Worm (Caenorhabditis elegans) whole organism, L2 larva: Measurements from ENCODE around the gene irld-65.

Experiments
- R02D3.7 ChIP-seq: fragments of 150-350 bp; optimal IDR thresholded peaks from 2 replicates; lab custom pipeline; 2014; ENCODE audit warnings: missing biosample characterization, missing genetic modification characterization
- aly-2 ChIP-seq: fragments of 150-350 bp; optimal IDR thresholded peaks from 2 replicates; lab custom pipeline; 2014; ENCODE audit warnings: missing biosample characterization, missing genetic modification characterization
- ama-1 ChIP-seq: fragments of 150-350 bp; optimal IDR thresholded peaks from 2 replicates; lab custom pipeline; 2018; ENCODE audit warnings: inconsistent platforms
- lin-13 ChIP-seq: fragments of 150-350 bp; optimal IDR thresholded peaks from 2 replicates; lab custom pipeline; 2014; ENCODE audit warnings: missing biosample characterization, missing genetic modification reagents, missing genetic modification characterization
- mab-5 ChIP-seq: fragments of 150-350 bp; optimal IDR thresholded peaks from 2 replicates; lab custom pipeline; 2014; ENCODE audit warnings: missing biosample characterization, missing genetic modification characterization
- sem-4 ChIP-seq: fragments of 150-350 bp; optimal IDR thresholded peaks from 2 replicates; lab custom pipeline; 2014; ENCODE audit warnings: missing biosample characterization, missing genetic modification reagents, missing genetic modification characterization
- snpc-4 ChIP-seq: fragments of 150-350 bp; optimal IDR thresholded peaks from 2 replicates; lab custom pipeline; 2014; ENCODE audit warnings: missing biosample characterization, missing genetic modification characterization

- no peak for TF ChIP-seq snpc-4 (tag; lab: Kevin White, UChicago)
- TF ChIP-seq ama-1 (lab: Kevin White, UChicago), result no peak
- TF ChIP-seq aly-2, result no peak
- TF ChIP-seq lin-13 (GFP tag; lab: Kevin White, UChicago), result no peak
- no peak for TF ChIP-seq sem-4 (tag; lab: Kevin White, UChicago)
- no peak for TF ChIP-seq R02D3.7
- no peak for TF ChIP-seq mab-5
These were observed 12.7 kb downstream of the irld-65 start for ce11 chrII:2925032-2925431.
